Worm (Caenorhabditis elegans) whole organism, L1 larva: ENCODE measurements around the gene srh-251.

Experiments used
- aly-2 ChIP-seq: fragments of 150-350 bp; optimal IDR thresholded peaks from 2 replicates; lab custom pipeline; 2014; ENCODE audit warnings: missing biosample characterization, missing genetic modification characterization
- ama-1 ChIP-seq: fragments of 150-350 bp; optimal IDR thresholded peaks from 2 replicates; lab custom pipeline; 2014
- blmp-1 ChIP-seq: fragments of 150-350 bp; optimal IDR thresholded peaks from 2 replicates; lab custom pipeline; 2014; ENCODE audit warnings: missing biosample characterization, missing genetic modification characterization
- lin-39 ChIP-seq: fragments of 150-350 bp; optimal IDR thresholded peaks from 2 replicates; lab custom pipeline; 2014; ENCODE audit warnings: missing biosample characterization, missing genetic modification reagents, missing genetic modification characterization
- nhr-237 ChIP-seq: fragments of 150-350 bp; optimal IDR thresholded peaks from 2 replicates; lab custom pipeline; 2014; ENCODE audit warnings: missing biosample characterization, missing genetic modification characterization
- nhr-71 ChIP-seq: sonication (generic microtip); optimal IDR thresholded peaks from 2 replicates; lab custom pipeline; 2016; ENCODE audit warnings: mild to moderate bottlenecking, missing genetic modification characterization, moderate library complexity, missing compliant biosample characterization
- nhr-77 ChIP-seq: fragments of 150-350 bp; optimal IDR thresholded peaks from 2 replicates; lab custom pipeline; 2014; ENCODE audit warnings: missing biosample characterization, missing genetic modification characterization
- tbx-2 ChIP-seq: sonication (generic microtip); optimal IDR thresholded peaks from 2 replicates; lab custom pipeline; 2016; ENCODE audit warnings: missing genetic modification characterization, missing compliant biosample characterization
- ztf-11 ChIP-seq, 2 experiments: sonication (generic microtip); optimal IDR thresholded peaks; 2 replicates each; lab custom pipeline; 2016 to 2017; ENCODE audit warnings: missing genetic modification characterization in 2 of 2, missing biosample characterization in 1 of 2, missing compliant biosample characterization in 1 of 2

- no peak for TF ChIP-seq blmp-1 (tag; lab: Kevin White, UChicago)
- TF ChIP-seq ama-1 (lab: Kevin White, UChicago), result no peak
- no peak for TF ChIP-seq ztf-11 (tag; optimal IDR thresholded peaks at IDR 0.05; lab: Kevin White, UChicago)
- TF ChIP-seq aly-2, result no peak
- no peak for TF ChIP-seq nhr-77 (tag; lab: Kevin White, UChicago)
- TF ChIP-seq lin-39 (tag; lab: Kevin White, UChicago), result no peak
- TF ChIP-seq nhr-237 (tag; lab: Kevin White, UChicago), result no peak
- TF ChIP-seq nhr-71 (tag; lab: Kevin White, UChicago), result no peak
- TF ChIP-seq tbx-2 (tag; lab: Kevin White, UChicago), result no peak
These were observed 25.1 kb downstream of the srh-251 start, which contains the start of gene C29F3.7 for ce11 chrV:15354648-15355047.
